Fruit fly (Drosophila melanogaster) whole organism, embryonic: ENCODE results near the gene barc.
A peak's percentile ranks its signal among the peaks of the same experiment; 100 is the strongest.

ENCODE experiments used
- ATbp ChIP-seq: fragments of 200-800 bp; sonication (Bioruptor generic); optimal IDR thresholded peaks from 2 replicates; lab custom pipeline; 2017; ENCODE audit warnings: missing biosample characterization, mild to moderate bottlenecking, missing genetic modification characterization, missing genetic modification reagents
- Bgb ChIP-seq: fragments of 200-800 bp; sonication (Bioruptor generic); IDR thresholded peaks from 2 replicates; pipeline ENCODE4 v1.3.6; 2022; ENCODE audit warnings: missing biosample characterization, missing genetic modification characterization; ENCODE audit not compliant: partially characterized antibody
- CG10321 ChIP-seq: fragments of 200-800 bp; sonication (Bioruptor generic); IDR thresholded peaks from 2 replicates; pipeline ENCODE4 v1.3.6; 2022; ENCODE audit warnings: missing biosample characterization, missing genetic modification characterization
- CG11723 ChIP-seq: fragments of 200-800 bp; sonication (Bioruptor generic); optimal IDR thresholded peaks from 2 replicates; lab custom pipeline; 2017; ENCODE audit warnings: missing biosample characterization, mild to moderate bottlenecking, missing genetic modification characterization
- CG13287 ChIP-seq: fragments of 200-800 bp; sonication (Bioruptor generic); IDR thresholded peaks from 2 replicates; pipeline ENCODE4 v1.3.6; 2022; ENCODE audit warnings: missing biosample characterization, missing genetic modification characterization; ENCODE audit not compliant: partially characterized antibody
- CG15269 ChIP-seq: fragments of 200-800 bp; sonication (Bioruptor generic); optimal IDR thresholded peaks from 2 replicates; lab custom pipeline; 2018; ENCODE audit warnings: missing biosample characterization, mild to moderate bottlenecking, missing genetic modification characterization, moderate library complexity
- CG1647 ChIP-seq: fragments of 200-800 bp; sonication (Bioruptor generic); optimal IDR thresholded peaks from 3 replicates; lab custom pipeline; 2016; ENCODE audit warnings: missing biosample characterization, missing genetic modification characterization
- CG16815 ChIP-seq: fragments of 200-800 bp; sonication (Bioruptor generic); optimal IDR thresholded peaks from 3 replicates; lab custom pipeline; 2017; ENCODE audit warnings: missing biosample characterization, mild to moderate bottlenecking, missing genetic modification characterization
- CG2116 ChIP-seq: fragments of 200-800 bp; sonication (Bioruptor generic); optimal IDR thresholded peaks from 3 replicates; lab custom pipeline; 2018; ENCODE audit warnings: missing biosample characterization, mild to moderate bottlenecking, missing genetic modification characterization
- CG2120 ChIP-seq: fragments of 200-800 bp; sonication (Bioruptor generic); optimal IDR thresholded peaks from 3 replicates; lab custom pipeline; 2016; ENCODE audit warnings: missing biosample characterization, missing genetic modification characterization
- CG2199 ChIP-seq: fragments of 200-800 bp; sonication (Bioruptor generic); IDR thresholded peaks from 3 replicates; pipeline ENCODE4 v1.3.6; 2022; ENCODE audit warnings: missing biosample characterization, missing genetic modification characterization
- CG30020 ChIP-seq: fragments of 200-800 bp; optimal IDR thresholded peaks from 2 replicates; lab custom pipeline; 2019; ENCODE audit warnings: missing biosample characterization, mild to moderate bottlenecking, missing genetic modification characterization, moderate library complexity
- CG3065 ChIP-seq: fragments of 200-800 bp; sonication (Bioruptor generic); optimal IDR thresholded peaks from 2 replicates; lab custom pipeline; 2016; ENCODE audit warnings: missing biosample characterization, missing genetic modification characterization
- CG31224 ChIP-seq: fragments of 200-800 bp; sonication (Bioruptor generic); IDR thresholded peaks from 2 replicates; pipeline ENCODE4 v1.3.6; 2022; ENCODE audit warnings: missing biosample characterization, missing genetic modification characterization
- CG32532 ChIP-seq: fragments of 200-800 bp; sonication (Bioruptor generic); IDR thresholded peaks from 2 replicates; pipeline ENCODE4 v1.3.6; 2022; ENCODE audit warnings: missing biosample characterization, missing genetic modification characterization
- CG4328 ChIP-seq: fragments of 200-800 bp; sonication (Bioruptor generic); optimal IDR thresholded peaks from 3 replicates; lab custom pipeline; 2017; ENCODE audit warnings: missing biosample characterization, missing genetic modification reagents, missing genetic modification characterization
- CG4854 ChIP-seq: fragments of 200-800 bp; sonication (Bioruptor generic); optimal IDR thresholded peaks from 2 replicates; lab custom pipeline; 2016; ENCODE audit warnings: missing biosample characterization, missing genetic modification characterization, inconsistent platforms
- CG7271 ChIP-seq: fragments of 200-800 bp; sonication (Bioruptor generic); optimal IDR thresholded peaks from 2 replicates; lab custom pipeline; 2018; ENCODE audit warnings: missing biosample characterization, mild to moderate bottlenecking, missing genetic modification characterization, moderate library complexity
- CG8359 ChIP-seq: fragments of 200-800 bp; sonication (Bioruptor generic); optimal IDR thresholded peaks from 2 replicates; lab custom pipeline; 2017; ENCODE audit warnings: missing biosample characterization, mild to moderate bottlenecking, missing genetic modification characterization, borderline replicate concordance
- CG9609 ChIP-seq: fragments of 200-800 bp; sonication (Bioruptor generic); optimal IDR thresholded peaks from 3 replicates; lab custom pipeline; 2016; ENCODE audit warnings: missing biosample characterization, missing genetic modification characterization
- CG9727 ChIP-seq: fragments of 200-800 bp; sonication (Bioruptor generic); optimal IDR thresholded peaks from 3 replicates; lab custom pipeline; 2017; ENCODE audit warnings: missing biosample characterization, mild to moderate bottlenecking, missing genetic modification characterization
- CG9876 ChIP-seq: fragments of 200-800 bp; sonication (Bioruptor generic); optimal IDR thresholded peaks from 2 replicates; lab custom pipeline; 2016; ENCODE audit warnings: missing biosample characterization, missing genetic modification characterization
- CHES-1-like ChIP-seq: fragments of 200-800 bp; sonication (Bioruptor generic); optimal IDR thresholded peaks from 2 replicates; lab custom pipeline; 2016; ENCODE audit warnings: missing biosample characterization, missing genetic modification characterization
- D19B ChIP-seq: fragments of 200-800 bp; sonication (Bioruptor generic); optimal IDR thresholded peaks from 2 replicates; lab custom pipeline; 2017; ENCODE audit warnings: missing biosample characterization, mild to moderate bottlenecking, missing genetic modification characterization
- E2f2 ChIP-seq: fragments of 200-800 bp; sonication (Bioruptor generic); IDR thresholded peaks from 2 replicates; pipeline ENCODE4 v1.3.6; 2022; ENCODE audit warnings: missing biosample characterization, missing genetic modification characterization
- HLH3B ChIP-seq: fragments of 200-800 bp; sonication (Bioruptor generic); IDR thresholded peaks from 2 replicates; pipeline ENCODE4 v1.3.6; 2022; ENCODE audit warnings: missing biosample characterization, missing genetic modification characterization
- Hmr ChIP-seq: fragments of 200-800 bp; sonication (Bioruptor generic); optimal IDR thresholded peaks from 3 replicates; lab custom pipeline; 2017; ENCODE audit warnings: mild to moderate bottlenecking, missing biosample characterization, missing genetic modification reagents, missing genetic modification characterization
- Hr51 ChIP-seq, 2 experiments: fragments of 200-800 bp; sonication (Bioruptor generic); optimal IDR thresholded peaks; 2 replicates in 1 of 2; 3 replicates in 1 of 2; lab custom pipeline; 2016 to 2018; ENCODE audit warnings: missing biosample characterization in 2 of 2, missing genetic modification characterization in 2 of 2, mild to moderate bottlenecking in 1 of 2, moderate library complexity in 1 of 2
- Lim3 ChIP-seq: fragments of 200-800 bp; sonication (Bioruptor generic); IDR thresholded peaks from 2 replicates; pipeline ENCODE4 v1.3.6; 2022; ENCODE audit warnings: missing biosample characterization, missing genetic modification characterization
- MESR4 ChIP-seq: fragments of 200-800 bp; sonication (Bioruptor generic); optimal IDR thresholded peaks from 2 replicates; lab custom pipeline; 2018; ENCODE audit warnings: missing biosample characterization, mild to moderate bottlenecking, missing genetic modification characterization, moderate library complexity
- Mad ChIP-seq: fragments of 200-800 bp; sonication (Bioruptor generic); optimal IDR thresholded peaks from 2 replicates; lab custom pipeline; 2016; ENCODE audit warnings: missing biosample characterization, missing genetic modification characterization
- Nf-YA ChIP-seq: fragments of 200-800 bp; sonication (Bioruptor generic); IDR thresholded peaks from 2 replicates; pipeline ENCODE4 v1.3.6; 2022; ENCODE audit warnings: missing biosample characterization, missing genetic modification characterization
- Nf-YC ChIP-seq: fragments of 200-800 bp; optimal IDR thresholded peaks from 3 replicates; lab custom pipeline; 2019; ENCODE audit warnings: missing biosample characterization, mild to moderate bottlenecking, missing genetic modification characterization, moderate library complexity
- Stat92E ChIP-seq, 3 experiments: fragments of >200 bp in 2 of 3; fragments of 200-800 bp in 1 of 3; sonication (Bioruptor generic) in 1 of 3; optimal IDR thresholded peaks; 2 replicates each; lab custom pipeline; 2017 to 2019; ENCODE audit warnings: missing biosample characterization in 3 of 3, missing genetic modification characterization in 3 of 3, mild to moderate bottlenecking in 1 of 3, moderate library complexity in 1 of 3
- bab2 ChIP-seq: fragments of 200-800 bp; sonication (Bioruptor generic); optimal IDR thresholded peaks from 2 replicates; lab custom pipeline; 2016; ENCODE audit warnings: missing biosample characterization, missing genetic modification characterization
- bbx ChIP-seq: fragments of 200-800 bp; sonication (Bioruptor generic); IDR thresholded peaks from 2 replicates; pipeline ENCODE4 v1.3.6; 2022; ENCODE audit warnings: missing biosample characterization, missing genetic modification characterization; ENCODE audit not compliant: partially characterized antibody
- chif ChIP-seq, 2 experiments: fragments of 200-800 bp; sonication (Bioruptor generic); optimal IDR thresholded peaks; 3 replicates each; lab custom pipeline; 2016; ENCODE audit warnings: missing biosample characterization in 2 of 2, missing genetic modification characterization in 2 of 2
- chinmo ChIP-seq: fragments of 200-800 bp; sonication (Bioruptor generic); IDR thresholded peaks from 4 replicates; pipeline ENCODE4 v1.3.6; 2022; ENCODE audit warnings: missing biosample characterization, missing genetic modification characterization; ENCODE audit not compliant: partially characterized antibody
- croc ChIP-seq: fragments of 200-800 bp; sonication (Bioruptor generic); conservative IDR thresholded peaks from 3 replicates; pipeline ENCODE4 v1.3.6; 2022; ENCODE audit warnings: missing biosample characterization, missing genetic modification characterization
- crol ChIP-seq: fragments of 200-800 bp; sonication (Bioruptor generic); IDR thresholded peaks from 2 replicates; pipeline ENCODE4 v1.3.6; 2022; ENCODE audit warnings: missing biosample characterization, missing genetic modification characterization
- dysf ChIP-seq: fragments of 200-800 bp; sonication (Bioruptor generic); IDR thresholded peaks from 3 replicates; pipeline ENCODE4 v1.3.6; 2022; ENCODE audit warnings: missing biosample characterization, missing genetic modification characterization
- ewg ChIP-seq: fragments of 200-800 bp; sonication (Bioruptor generic); optimal IDR thresholded peaks from 3 replicates; lab custom pipeline; 2017; ENCODE audit warnings: mild to moderate bottlenecking, missing biosample characterization, missing genetic modification reagents, missing genetic modification characterization
- lov ChIP-seq, 2 experiments: fragments of 200-800 bp in 1 of 2; fragments of >200 bp in 1 of 2; sonication (Bioruptor generic) in 1 of 2; IDR thresholded peaks in 1 of 2; optimal IDR thresholded peaks in 1 of 2; 2 replicates in 1 of 2; 3 replicates in 1 of 2; pipeline versions ENCODE4 v1.3.6 to Lab custom; 2017 to 2022; ENCODE audit warnings: missing biosample characterization in 1 of 2, missing genetic modification characterization in 1 of 2
- mam ChIP-seq: fragments of 200-800 bp; sonication (Bioruptor generic); optimal IDR thresholded peaks from 3 replicates; lab custom pipeline; 2016; ENCODE audit warnings: missing biosample characterization, missing genetic modification characterization
- onecut ChIP-seq: fragments of 200-800 bp; sonication (Bioruptor generic); IDR thresholded peaks from 2 replicates; pipeline ENCODE4 v1.3.6; 2022; ENCODE audit warnings: missing biosample characterization, missing genetic modification characterization
- tgo ChIP-seq: fragments of 200-800 bp; sonication (Bioruptor generic); IDR thresholded peaks from 3 replicates; pipeline ENCODE4 v1.3.6; 2022; ENCODE audit warnings: missing biosample characterization, missing genetic modification characterization
- tio ChIP-seq: fragments of 200-800 bp; sonication (Bioruptor generic); optimal IDR thresholded peaks from 2 replicates; lab custom pipeline; 2017; ENCODE audit warnings: missing biosample characterization, missing genetic modification characterization, inconsistent platforms
- vfl ChIP-seq: fragments of 200-800 bp; sonication (Bioruptor generic); optimal IDR thresholded peaks from 2 replicates; lab custom pipeline; 2016; ENCODE audit warnings: missing biosample characterization, missing genetic modification characterization
- wor ChIP-seq: fragments of 200-800 bp; sonication (Bioruptor generic); IDR thresholded peaks from 2 replicates; pipeline ENCODE4 v1.3.6; 2022; ENCODE audit warnings: missing biosample characterization, missing genetic modification characterization
- zfh2 ChIP-seq: fragments of 200-800 bp; sonication (Bioruptor generic); optimal IDR thresholded peaks from 2 replicates; lab custom pipeline; 2016; ENCODE audit warnings: missing biosample characterization, missing genetic modification characterization

Gene barc

DNA sequence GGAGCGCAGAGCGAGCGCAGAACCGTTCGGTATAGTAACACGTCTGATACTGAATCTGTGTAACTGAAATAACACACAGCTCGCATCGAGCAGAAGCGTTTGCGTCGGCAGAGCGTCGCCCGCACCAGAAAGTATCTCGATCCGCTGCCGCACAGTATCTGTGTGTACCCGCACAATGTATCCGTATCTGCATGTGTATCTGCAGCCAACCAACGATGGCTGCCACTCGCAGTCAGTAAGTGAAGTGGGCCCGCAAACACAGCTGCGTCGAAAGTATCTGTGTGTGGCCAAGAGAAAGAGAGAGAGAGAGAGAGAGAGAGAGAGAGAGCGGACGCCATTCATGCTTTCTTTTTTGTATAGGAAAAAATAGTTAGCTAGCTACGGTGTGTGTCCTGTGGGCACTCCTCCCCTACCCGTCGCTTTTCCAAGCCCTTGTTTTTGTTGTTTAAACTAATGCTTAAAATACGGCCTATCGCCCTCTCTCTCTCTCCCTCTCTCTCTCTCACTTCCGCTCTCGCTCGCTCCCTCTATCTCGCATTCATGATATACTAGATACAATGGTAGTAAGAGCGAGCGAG, 43.6 kb upstream of the barc start, which contains the start of gene croc (continued):
- TF ChIP-seq CG16815 (no peak), CG11723 (GFP tag; lab: Kevin White, UChicago) (no peak), mam (no peak), Hr51 (GFP tag; optimal IDR thresholded peaks at IDR 0.05; lab: Kevin White, UChicago) (no peak), CG9876 (no peak), tio (GFP tag; lab: Kevin White, UChicago) (no peak), CG3065 (GFP tag; lab: Kevin White, UChicago) (no peak), Nf-YC (peak; percentile 98), CG10321 (GFP tag; lab: Robert Waterston, UW) (peak; percentile 86), ewg (peak; percentile 82), chif (GFP tag; optimal IDR thresholded peaks at IDR 0.05; lab: Kevin White, UChicago) (no peak), Stat92E (GFP tag; optimal IDR thresholded peaks at IDR 0.05; lab: Kevin White, UChicago) (no peak), dysf (GFP tag; lab: Robert Waterston, UW) (no peak), CG31224 (no peak), CG9609 (GFP tag; lab: Kevin White, UChicago) (no peak), E2f2 (GFP tag; lab: Robert Waterston, UW) (no peak), zfh2 (GFP tag; lab: Kevin White, UChicago) (no peak), Lim3 (no peak), bab2 (GFP tag; lab: Kevin White, UChicago) (no peak), HLH3B (GFP tag; lab: Robert Waterston, UW) (no peak), ATbp (no peak), CG2199 (GFP tag; lab: Robert Waterston, UW) (no peak), vfl (GFP tag; lab: Kevin White, UChicago) (no peak), CG2120 (GFP tag; lab: Kevin White, UChicago) (no peak), CG15269 (tag; lab: Kevin White, UChicago) (no peak), Nf-YA (GFP tag; lab: Robert Waterston, UW) (peak; percentile 75), crol (GFP tag; lab: Robert Waterston, UW) (peak; percentile 63), CG1647 (GFP tag; lab: Kevin White, UChicago) (no peak), Mad (GFP tag; lab: Kevin White, UChicago) (no peak), CG9727 (GFP tag; lab: Kevin White, UChicago) (no peak), CG13287 (no peak), CG8359 (GFP tag; lab: Kevin White, UChicago) (no peak), CG32532 (GFP tag; lab: Robert Waterston, UW) (no peak), CG30020 (no peak), wor (no peak), MESR4 (GFP tag; lab: Kevin White, UChicago) (no peak), onecut (GFP tag; lab: Robert Waterston, UW) (no peak), Hmr (GFP tag; lab: Kevin White, UChicago) (peak; percentile 1), CG2116 (GFP tag; lab: Kevin White, UChicago) (no peak), bbx (GFP tag; lab: Robert Waterston, UW) (no peak), lov (optimal IDR thresholded peaks at IDR 0.05; lab: Kevin White, UChicago) (no peak), lov (GFP tag; IDR thresholded peaks at IDR 0.05; lab: Robert Waterston, UW) (0 out of 3 replicates have a peak, but pooled peaks have one; percentile 13), CG4854 (GFP tag; lab: Kevin White, UChicago) (no peak), tgo (GFP tag; lab: Robert Waterston, UW) (no peak), Bgb (no peak), CG4328 (no peak), D19B (GFP tag; lab: Kevin White, UChicago) (no peak), chinmo (GFP tag; lab: Robert Waterston, UW) (0 out of 4 replicates have a peak, but pooled peaks have one; percentile 50), CHES-1-like (GFP tag; lab: Kevin White, UChicago) (no peak), CG7271 (tag; lab: Kevin White, UChicago) (no peak), croc (GFP tag; lab: Robert Waterston, UW) (no peak)
